Worm (Caenorhabditis elegans) whole organism, L1 larva: Measurements from ENCODE around the gene C08B6.6.

Experiments
- C34B4.2 ChIP-seq: sonication (generic microtip); optimal IDR thresholded peaks from 2 replicates; lab custom pipeline; 2017; ENCODE audit warnings: mild to moderate bottlenecking, missing genetic modification characterization, missing compliant biosample characterization
- F16B12.6 ChIP-seq: fragments of 150-350 bp; optimal IDR thresholded peaks from 2 replicates; lab custom pipeline; 2014; ENCODE audit warnings: missing biosample characterization, missing genetic modification characterization
- aha-1 ChIP-seq: fragments of 150-350 bp; optimal IDR thresholded peaks from 2 replicates; lab custom pipeline; 2014; ENCODE audit warnings: missing biosample characterization, missing genetic modification characterization
- aly-2 ChIP-seq: fragments of 150-350 bp; optimal IDR thresholded peaks from 2 replicates; lab custom pipeline; 2014; ENCODE audit warnings: missing biosample characterization, missing genetic modification characterization
- ama-1 ChIP-seq: fragments of 150-350 bp; optimal IDR thresholded peaks from 2 replicates; lab custom pipeline; 2014
- ceh-63 ChIP-seq: fragments of 200-800 bp; sonication (Bioruptor generic); optimal IDR thresholded peaks from 2 replicates; lab custom pipeline; 2018; ENCODE audit warnings: mild to moderate bottlenecking, missing genetic modification characterization, missing compliant biosample characterization
- ceh-88 ChIP-seq: fragments of 200-800 bp; sonication (Bioruptor generic); IDR thresholded peaks from 2 replicates; pipeline ENCODE4 v1.3.6; 2022; ENCODE audit warnings: missing genetic modification characterization, missing compliant biosample characterization
- ceh-90 ChIP-seq: sonication (generic microtip); optimal IDR thresholded peaks from 2 replicates; lab custom pipeline; 2016; ENCODE audit warnings: missing genetic modification characterization, missing compliant biosample characterization
- dpl-1 ChIP-seq, 3 experiments: fragments of 150-350 bp in 2 of 3; sonication (generic microtip) in 1 of 3; optimal IDR thresholded peaks; 2 replicates each; lab custom pipeline; 2014 to 2017; ENCODE audit warnings: missing biosample characterization in 3 of 3, missing genetic modification characterization in 3 of 3, missing genetic modification reagents in 3 of 3
- egl-27 ChIP-seq, 2 experiments: fragments of 150-350 bp in 1 of 2; sonication (generic microtip); optimal IDR thresholded peaks; 3 replicates each; lab custom pipeline; 2017 to 2018; ENCODE audit warnings: missing biosample characterization in 2 of 2, missing genetic modification characterization in 2 of 2, missing genetic modification reagents in 2 of 2
- elt-2 ChIP-seq: sonication (generic microtip); optimal IDR thresholded peaks from 2 replicates; lab custom pipeline; 2016; ENCODE audit warnings: missing genetic modification characterization, mild to moderate bottlenecking, inconsistent platforms, missing compliant biosample characterization, missing genetic modification reagents
- fkh-10 ChIP-seq: sonication (generic microtip); optimal IDR thresholded peaks from 2 replicates; lab custom pipeline; 2017; ENCODE audit warnings: missing biosample characterization, missing genetic modification reagents, missing genetic modification characterization
- hlh-17 ChIP-seq: fragments of 200-800 bp; sonication (Bioruptor generic); optimal IDR thresholded peaks from 2 replicates; lab custom pipeline; 2018; ENCODE audit warnings: missing genetic modification characterization, mild to moderate bottlenecking, missing compliant biosample characterization, moderate library complexity, borderline replicate concordance
- hlh-4 ChIP-seq: sonication (generic microtip); optimal IDR thresholded peaks from 2 replicates; lab custom pipeline; 2016; ENCODE audit warnings: mild to moderate bottlenecking, missing genetic modification characterization, missing compliant biosample characterization
- irx-1 ChIP-seq: sonication (generic microtip); optimal IDR thresholded peaks from 2 replicates; lab custom pipeline; 2016; ENCODE audit warnings: missing genetic modification characterization, missing compliant biosample characterization
- isw-1 ChIP-seq: fragments of 200-800 bp; sonication (Bioruptor generic); IDR thresholded peaks from 2 replicates; pipeline ENCODE4 v1.3.6; 2022; ENCODE audit warnings: missing genetic modification characterization, missing compliant biosample characterization
- lin-15B ChIP-seq: fragments of 150-350 bp; sonication (generic microtip); optimal IDR thresholded peaks from 3 replicates; lab custom pipeline; 2014; ENCODE audit warnings: missing biosample characterization, missing genetic modification characterization
- lin-35 ChIP-seq, 2 experiments: fragments of 150-350 bp; optimal IDR thresholded peaks; 2 replicates each; lab custom pipeline; 2014; ENCODE audit warnings: missing biosample characterization in 2 of 2, missing genetic modification characterization in 2 of 2, missing genetic modification reagents in 2 of 2
- lin-39 ChIP-seq: fragments of 150-350 bp; optimal IDR thresholded peaks from 2 replicates; lab custom pipeline; 2014; ENCODE audit warnings: missing biosample characterization, missing genetic modification reagents, missing genetic modification characterization
- lir-3 ChIP-seq: sonication (generic microtip); optimal IDR thresholded peaks from 2 replicates; lab custom pipeline; 2016; ENCODE audit warnings: mild to moderate bottlenecking, missing genetic modification characterization, moderate library complexity, missing compliant biosample characterization; ENCODE audit not compliant: poor library complexity
- lsy-2 ChIP-seq, 2 experiments: fragments of 150-350 bp; optimal IDR thresholded peaks; 2 replicates each; lab custom pipeline; 2014; ENCODE audit warnings: missing biosample characterization in 2 of 2, missing genetic modification characterization in 2 of 2
- mef-2 ChIP-seq: fragments of 150-350 bp; optimal IDR thresholded peaks from 2 replicates; lab custom pipeline; 2014; ENCODE audit warnings: missing biosample characterization, missing genetic modification characterization
- mep-1 ChIP-seq: fragments of 150-350 bp; optimal IDR thresholded peaks from 2 replicates; lab custom pipeline; 2014; ENCODE audit warnings: missing biosample characterization, missing genetic modification characterization
- nhr-12 ChIP-seq: sonication (generic microtip); optimal IDR thresholded peaks from 2 replicates; lab custom pipeline; 2017; ENCODE audit warnings: missing biosample characterization, missing genetic modification characterization
- nhr-19 ChIP-seq: fragments of 200-800 bp; sonication (Bioruptor generic); conservative IDR thresholded peaks from 2 replicates; pipeline ENCODE4 v1.3.6; 2022; ENCODE audit warnings: missing genetic modification characterization, missing compliant biosample characterization
- nhr-20 ChIP-seq: sonication (generic microtip); optimal IDR thresholded peaks from 2 replicates; lab custom pipeline; 2016; ENCODE audit warnings: mild to moderate bottlenecking, missing genetic modification characterization, missing compliant biosample characterization
- nhr-28 ChIP-seq: fragments of 150-350 bp; optimal IDR thresholded peaks from 2 replicates; lab custom pipeline; 2014; ENCODE audit warnings: missing biosample characterization, missing genetic modification characterization
- nhr-47 ChIP-seq: sonication (generic microtip); optimal IDR thresholded peaks from 2 replicates; lab custom pipeline; 2016; ENCODE audit warnings: mild to moderate bottlenecking, missing genetic modification characterization, moderate library complexity, missing compliant biosample characterization
- nhr-71 ChIP-seq: sonication (generic microtip); optimal IDR thresholded peaks from 2 replicates; lab custom pipeline; 2016; ENCODE audit warnings: mild to moderate bottlenecking, missing genetic modification characterization, moderate library complexity, missing compliant biosample characterization
- nhr-76 ChIP-seq: sonication (generic microtip); optimal IDR thresholded peaks from 2 replicates; lab custom pipeline; 2017; ENCODE audit warnings: missing biosample characterization, missing genetic modification characterization
- nhr-77 ChIP-seq: fragments of 150-350 bp; optimal IDR thresholded peaks from 2 replicates; lab custom pipeline; 2014; ENCODE audit warnings: missing biosample characterization, missing genetic modification characterization
- pag-3 ChIP-seq: sonication (generic microtip); optimal IDR thresholded peaks from 2 replicates; lab custom pipeline; 2017; ENCODE audit warnings: missing genetic modification characterization, mild to moderate bottlenecking, missing compliant biosample characterization, antibody characterized with exemption, borderline replicate concordance; ENCODE audit not compliant: insufficient read depth
- pax-3 ChIP-seq: fragments of 200-800 bp; sonication (Bioruptor generic); optimal IDR thresholded peaks from 2 replicates; lab custom pipeline; 2018; ENCODE audit warnings: mild to moderate bottlenecking, missing genetic modification characterization, moderate library complexity, missing compliant biosample characterization
- pqm-1 ChIP-seq: sonication (generic microtip); optimal IDR thresholded peaks from 3 replicates; lab custom pipeline; 2017; ENCODE audit warnings: missing biosample characterization, missing genetic modification characterization
- rnt-1 ChIP-seq: sonication (generic microtip); optimal IDR thresholded peaks from 2 replicates; lab custom pipeline; 2016; ENCODE audit warnings: mild to moderate bottlenecking, missing genetic modification characterization, moderate library complexity, missing compliant biosample characterization
- skn-1 ChIP-seq: fragments of 150-350 bp; optimal IDR thresholded peaks from 2 replicates; lab custom pipeline; 2014; ENCODE audit warnings: missing biosample characterization, missing genetic modification characterization
- snpc-4 ChIP-seq: fragments of 150-350 bp; optimal IDR thresholded peaks from 2 replicates; lab custom pipeline; 2014; ENCODE audit warnings: missing biosample characterization, missing genetic modification characterization
- snu-23 ChIP-seq: sonication (generic microtip); optimal IDR thresholded peaks from 2 replicates; lab custom pipeline; 2016; ENCODE audit warnings: missing genetic modification characterization, missing compliant biosample characterization
- swsn-7 ChIP-seq: sonication (generic microtip); optimal IDR thresholded peaks from 2 replicates; lab custom pipeline; 2016; ENCODE audit warnings: missing genetic modification characterization, missing compliant biosample characterization
- unc-130 ChIP-seq: fragments of 150-350 bp; optimal IDR thresholded peaks from 2 replicates; lab custom pipeline; 2017; ENCODE audit warnings: missing biosample characterization, missing genetic modification characterization, inconsistent platforms
- unc-62 ChIP-seq: fragments of 150-350 bp; optimal IDR thresholded peaks from 2 replicates; lab custom pipeline; 2014; ENCODE audit warnings: missing biosample characterization, missing genetic modification reagents, missing genetic modification characterization
- unc-98 ChIP-seq: fragments of 200-800 bp; sonication (Bioruptor generic); IDR thresholded peaks from 2 replicates; pipeline ENCODE4 v1.3.6; 2022; ENCODE audit warnings: missing genetic modification characterization, missing compliant biosample characterization
- xbp-1 ChIP-seq: sonication (generic microtip); optimal IDR thresholded peaks from 2 replicates; lab custom pipeline; 2016; ENCODE audit warnings: missing genetic modification characterization, missing compliant biosample characterization
- zag-1 ChIP-seq: fragments of 150-350 bp; optimal IDR thresholded peaks from 2 replicates; lab custom pipeline; 2014; ENCODE audit warnings: missing biosample characterization, missing genetic modification characterization

The C08B6.6 gene

DNA sequence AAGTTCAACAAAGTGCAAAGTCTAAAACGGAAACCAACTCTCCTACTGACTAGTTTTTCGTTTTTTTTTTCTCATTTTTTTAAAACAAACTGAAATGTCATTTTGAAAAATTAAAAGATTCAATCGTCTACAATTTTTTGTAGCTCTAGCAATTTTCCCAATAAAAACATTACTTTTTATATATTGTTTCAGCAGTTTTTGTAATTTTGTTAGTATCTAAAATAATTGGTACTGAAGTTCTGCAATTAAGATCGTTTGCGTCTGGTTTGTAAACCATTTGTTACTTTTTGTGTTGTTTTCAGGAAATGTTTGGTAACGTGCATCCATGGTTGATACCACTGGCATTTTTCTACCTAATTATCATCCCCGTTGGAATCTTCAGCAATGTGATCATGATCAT is 35.1 kb downstream of the C08B6.6 start, which contains the start of gene srsx-30:
Gene srsx-30, plus strand, starts transcription at position 301 of the 400 bp plus-strand sequence.
- no peak for TF ChIP-seq nhr-28 (tag; lab: Kevin White, UChicago)
- no peak for TF ChIP-seq ceh-90 (tag; lab: Kevin White, UChicago)
- TF ChIP-seq unc-130, result no peak
- no peak for TF ChIP-seq lin-15B (tag; lab: Kevin White, UChicago)
- no peak for TF ChIP-seq swsn-7 (tag; lab: Kevin White, UChicago)
- TF ChIP-seq zag-1 (tag; lab: Kevin White, UChicago), result no peak
- no peak for TF ChIP-seq skn-1 (tag; lab: Kevin White, UChicago)
- TF ChIP-seq xbp-1 (tag; lab: Kevin White, UChicago), result no peak
- no peak for TF ChIP-seq ceh-88
- TF ChIP-seq dpl-1 (GFP tag; optimal IDR thresholded peaks at IDR 0.05; lab: Kevin White, UChicago), result no peak
- TF ChIP-seq pqm-1 (tag; lab: Kevin White, UChicago), result no peak
- no peak for TF ChIP-seq snu-23 (GFP tag; lab: Kevin White, UChicago)
- no peak for TF ChIP-seq elt-2
- TF ChIP-seq lir-3, result no peak
- TF ChIP-seq irx-1 (tag; lab: Kevin White, UChicago), result no peak
- TF ChIP-seq nhr-76 (tag; lab: Kevin White, UChicago), result no peak
- TF ChIP-seq lin-39 (tag; lab: Kevin White, UChicago), result no peak
- TF ChIP-seq aly-2, result no peak
- no peak for TF ChIP-seq F16B12.6 (tag; lab: Kevin White, UChicago)
- TF ChIP-seq nhr-19 (GFP tag; lab: Robert Waterston, UW), result no peak

ce11 chrV:10159972-10160371 is 36.5 kb downstream of the C08B6.6 start:
- TF ChIP-seq hlh-4 (tag; lab: Kevin White, UChicago), result no peak
- TF ChIP-seq hlh-17 (GFP tag; lab: Kevin White, UChicago), result no peak
- no peak for TF ChIP-seq snpc-4 (tag; lab: Kevin White, UChicago)
- TF ChIP-seq elt-2, result peak; percentile 65
- no peak for TF ChIP-seq nhr-12 (tag; lab: Kevin White, UChicago)

DNA sequence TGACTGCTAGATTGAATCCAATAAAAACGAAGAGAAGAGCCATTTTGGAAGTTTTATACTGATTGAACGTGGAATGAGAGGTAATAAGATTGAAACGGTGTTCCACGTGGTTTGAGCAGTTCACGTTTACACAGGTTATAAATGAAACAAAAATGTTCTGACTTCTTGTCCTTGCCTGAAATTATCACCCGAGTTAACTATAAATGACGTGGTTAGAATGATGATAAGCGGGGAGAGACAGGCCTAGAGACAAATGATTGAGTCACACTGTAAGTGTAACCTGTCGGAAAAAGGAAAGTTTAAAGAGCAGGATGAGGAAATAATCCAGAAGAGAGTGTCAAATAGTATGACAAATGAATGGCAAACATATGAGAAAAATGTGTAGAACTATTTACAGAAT is 37.5 kb downstream of the C08B6.6 start, which contains the start of gene C51E3.10:
Gene C51E3.10, minus strand, starts transcription at position 181 of the 400 bp plus-strand sequence.
- peak in 1 of 2 experiments; percentile 12 for TF ChIP-seq lin-35 (GFP tag; optimal IDR thresholded peaks at IDR 0.05; lab: Kevin White, UChicago)
- TF ChIP-seq elt-2, result peak; percentile 59
- TF ChIP-seq swsn-7 (tag; lab: Kevin White, UChicago), result no peak

ce11 chrV:10166368-10166767 is 42.9 kb downstream of the C08B6.6 start, which contains the start of gene C51E3.6:
Gene C51E3.6, minus strand, starts transcription at chrV:10166468.
- TF ChIP-seq pax-3 (tag; lab: Kevin White, UChicago), result no peak
- TF ChIP-seq nhr-28 (tag; lab: Kevin White, UChicago), result no peak
- TF ChIP-seq unc-98 (GFP tag; lab: Robert Waterston, UW), result no peak
- TF ChIP-seq fkh-10, result no peak
- TF ChIP-seq unc-62 (GFP tag; lab: Kevin White, UChicago), result no peak
- TF ChIP-seq nhr-77 (tag; lab: Kevin White, UChicago), result no peak
- TF ChIP-seq mef-2, result no peak
- no peak for TF ChIP-seq xbp-1 (tag; lab: Kevin White, UChicago)
- TF ChIP-seq, all 84 proteins: peak for 0

- TF ChIP-seq pag-3 (tag; lab: Kevin White, UChicago), result no peak
- no peak for TF ChIP-seq pqm-1 (tag; lab: Kevin White, UChicago)
- no peak for TF ChIP-seq nhr-12 (tag; lab: Kevin White, UChicago)
- TF ChIP-seq aha-1 (tag; lab: Kevin White, UChicago), result no peak
- no peak for TF ChIP-seq F16B12.6 (tag; lab: Kevin White, UChicago)
- TF ChIP-seq aly-2, result peak; percentile 34
- TF ChIP-seq unc-62 (GFP tag; lab: Kevin White, UChicago), result no peak
- TF ChIP-seq egl-27 (tag; optimal IDR thresholded peaks at IDR 0.05; lab: Kevin White, UChicago), result no peak
- TF ChIP-seq nhr-20 (tag; lab: Kevin White, UChicago), result no peak
- TF ChIP-seq mep-1 (tag; lab: Kevin White, UChicago), result no peak
- TF ChIP-seq C34B4.2 (tag; lab: Kevin White, UChicago), result no peak
- TF ChIP-seq ceh-88, result no peak
- no peak for TF ChIP-seq isw-1 (GFP tag; lab: Robert Waterston, UW)
- no peak for TF ChIP-seq ama-1 (lab: Kevin White, UChicago)
- TF ChIP-seq lsy-2 (tag; optimal IDR thresholded peaks at IDR 0.05; lab: Kevin White, UChicago), result peak in 1 of 2 experiments; percentile 16
- no peak for TF ChIP-seq hlh-17 (GFP tag; lab: Kevin White, UChicago)
- peak; percentile 41 for TF ChIP-seq nhr-47
- TF ChIP-seq rnt-1 (tag; lab: Kevin White, UChicago), result no peak
- no peak for TF ChIP-seq lir-3
- TF ChIP-seq nhr-71, result peak; percentile 13
- no peak for TF ChIP-seq ceh-63 (GFP tag; lab: Kevin White, UChicago)
Measured at ce11 chrV:10168870-10169269, 45.4 kb downstream of the C08B6.6 start.
